Worm (Caenorhabditis elegans): ENCODE data around the gene ztf-1.

The ztf-1 gene

ce11 chrIII:8767292-8767829, 24.8 kb downstream of the ztf-1 start, which contains the start of gene mig-22:
Gene mig-22, minus strand, starts transcription at chrIII:8767342.
- peak; percentile 17 for TF ChIP-seq nhr-23 (tag; optimal IDR thresholded peaks at IDR 0.05)
- no peak for TF ChIP-seq ceh-16 (tag; optimal IDR thresholded peaks at IDR 0.05)
- no peak for TF ChIP-seq elt-3 (tag; optimal IDR thresholded peaks at IDR 0.05)
- TF ChIP-seq daf-12 (tag; optimal IDR thresholded peaks at IDR 0.05) = no peak
- TF ChIP-seq zag-1 (tag; optimal IDR thresholded peaks at IDR 0.05) = no peak
- no peak for TF ChIP-seq pha-4 (tag; optimal IDR thresholded peaks at IDR 0.05)
- peak; percentile 83 for TF ChIP-seq nhr-25 (tag; optimal IDR thresholded peaks at IDR 0.05)
- no peak for TF ChIP-seq snpc-4 (tag; optimal IDR thresholded peaks at IDR 0.05)
- no peak for TF ChIP-seq mml-1 (tag; optimal IDR thresholded peaks at IDR 0.05)
- no peak for TF ChIP-seq sea-2 (GFP tag; optimal IDR thresholded peaks at IDR 0.05)
- no peak for TF ChIP-seq eor-1 (tag; optimal IDR thresholded peaks at IDR 0.05)
- no peak for TF ChIP-seq ceh-82 (tag; optimal IDR thresholded peaks at IDR 0.05)

- TF ChIP-seq egl-5 (tag; optimal IDR thresholded peaks at IDR 0.05) = no peak
- TF ChIP-seq ama-1 (optimal IDR thresholded peaks at IDR 0.05) = no peak
- no peak for TF ChIP-seq ceh-16 (tag; optimal IDR thresholded peaks at IDR 0.05)
- no peak for TF ChIP-seq lsy-12 (tag; optimal IDR thresholded peaks at IDR 0.05)
- TF ChIP-seq ceh-82 (tag; optimal IDR thresholded peaks at IDR 0.05) = no peak
- TF ChIP-seq aly-2 (tag; optimal IDR thresholded peaks at IDR 0.05) = no peak
- TF ChIP-seq pqm-1 (tag; optimal IDR thresholded peaks at IDR 0.05) = no peak
- TF ChIP-seq ceh-28 (tag; optimal IDR thresholded peaks at IDR 0.05) = no peak
- TF ChIP-seq elt-2 (tag; optimal IDR thresholded peaks at IDR 0.05) = no peak
- no peak for TF ChIP-seq fos-1 (tag; optimal IDR thresholded peaks at IDR 0.05)
- TF ChIP-seq unc-62 (GFP tag; optimal IDR thresholded peaks at IDR 0.05) = no peak
These were observed 25.7 kb downstream of the ztf-1 start for ce11 chrIII:8766467-8766866.

- no peak for TF ChIP-seq elt-2 (tag; optimal IDR thresholded peaks at IDR 0.05)
- no peak for TF ChIP-seq snpc-4 (tag; optimal IDR thresholded peaks at IDR 0.05)
- TF ChIP-seq fkh-2 (tag; optimal IDR thresholded peaks at IDR 0.05) = no peak
These were observed 27.1 kb downstream of the ztf-1 start for ce11 chrIII:8765030-8765429.

- TF ChIP-seq ceh-16 (tag; optimal IDR thresholded peaks at IDR 0.05) (no peak), elt-2 (tag; optimal IDR thresholded peaks at IDR 0.05) (no peak), lsy-12 (tag; optimal IDR thresholded peaks at IDR 0.05) (no peak), mdl-1 (tag; optimal IDR thresholded peaks at IDR 0.05) (no peak), lin-15B (tag; optimal IDR thresholded peaks at IDR 0.05) (no peak), skn-1 (tag; optimal IDR thresholded peaks at IDR 0.05) (no peak), nhr-76 (tag; optimal IDR thresholded peaks at IDR 0.05) (no peak), nhr-11 (tag; optimal IDR thresholded peaks at IDR 0.05) (no peak), fkh-2 (tag; optimal IDR thresholded peaks at IDR 0.05) (no peak), R02D3.7 (tag; optimal IDR thresholded peaks at IDR 0.05) (no peak), fkh-10 (GFP tag; optimal IDR thresholded peaks at IDR 0.05) (no peak), hmg-11 (tag; optimal IDR thresholded peaks at IDR 0.05) (no peak), nhr-12 (tag; optimal IDR thresholded peaks at IDR 0.05) (no peak)
These were observed 29.0 kb downstream of the ztf-1 start for ce11 chrIII:8763111-8763510.

- no peak for TF ChIP-seq elt-3 (tag; optimal IDR thresholded peaks at IDR 0.05)
- no peak for TF ChIP-seq fos-1 (tag; optimal IDR thresholded peaks at IDR 0.05)
These were observed 30.1 kb downstream of the ztf-1 start for ce11 chrIII:8762016-8762415.

ce11 chrIII:8761040-8761654, 31.0 kb downstream of the ztf-1 start, which contains the start of gene aak-1:
Gene aak-1, minus strand, starts transcription at chrIII:8761090.
- no peak for TF ChIP-seq nhr-25 (tag; optimal IDR thresholded peaks at IDR 0.05)
- TF ChIP-seq ZK546.5 (tag; optimal IDR thresholded peaks at IDR 0.05) = no peak
- TF ChIP-seq ceh-9 (tag; optimal IDR thresholded peaks at IDR 0.05) = no peak
- TF ChIP-seq pha-4 (tag; optimal IDR thresholded peaks at IDR 0.05) = peak; percentile 16
- TF ChIP-seq nhr-67 (tag; optimal IDR thresholded peaks at IDR 0.05) = no peak
- TF ChIP-seq hmg-11 (tag; optimal IDR thresholded peaks at IDR 0.05) = no peak
- TF ChIP-seq nhr-43 (tag; optimal IDR thresholded peaks at IDR 0.05; ENCODE audit: poor library complexity, severe bottlenecking) = no peak
